Worm (Caenorhabditis elegans): ENCODE results near the gene srab-20.

srab-20 gene

DNA sequence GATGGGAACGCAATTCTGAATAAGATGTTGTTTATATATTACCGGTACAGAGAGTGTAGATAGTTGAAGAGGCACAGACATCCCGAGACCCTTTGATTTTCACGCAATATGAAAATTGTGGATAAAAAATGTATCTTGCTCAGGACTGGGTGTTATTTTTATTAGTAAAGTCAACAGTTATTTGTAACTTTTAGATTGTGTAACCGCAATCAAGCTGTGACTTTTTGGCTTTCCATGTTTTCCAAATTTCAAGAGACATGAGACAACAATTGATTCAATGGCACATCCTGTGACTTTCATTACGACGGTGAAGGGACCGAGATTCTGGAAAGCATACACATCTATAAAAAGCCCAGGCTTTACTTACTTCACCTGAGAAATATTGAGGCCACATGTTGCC lies 47.4 kb downstream of the srab-20 start:
- TF ChIP-seq snpc-4 (tag; optimal IDR thresholded peaks at IDR 0.05): no peak
- no peak for TF ChIP-seq pqm-1 (tag; optimal IDR thresholded peaks at IDR 0.05)
- TF ChIP-seq pha-4 (tag; optimal IDR thresholded peaks at IDR 0.05): no peak
- TF ChIP-seq lin-15B (tag; optimal IDR thresholded peaks at IDR 0.05): no peak
- TF ChIP-seq nhr-12 (tag; optimal IDR thresholded peaks at IDR 0.05): no peak
- TF ChIP-seq ceh-9 (tag; optimal IDR thresholded peaks at IDR 0.05): no peak
- no peak for TF ChIP-seq nhr-11 (tag; optimal IDR thresholded peaks at IDR 0.05)
- TF ChIP-seq ceh-16 (tag; optimal IDR thresholded peaks at IDR 0.05): no peak
- no peak for TF ChIP-seq nhr-25 (tag; optimal IDR thresholded peaks at IDR 0.05)
- no peak for TF ChIP-seq egl-27 (tag; optimal IDR thresholded peaks at IDR 0.05)
- TF ChIP-seq nhr-77 (tag; optimal IDR thresholded peaks at IDR 0.05): no peak
- TF ChIP-seq zag-1 (tag; optimal IDR thresholded peaks at IDR 0.05): no peak
- no peak for TF ChIP-seq nhr-76 (tag; optimal IDR thresholded peaks at IDR 0.05)
- TF ChIP-seq ztf-11 (tag; optimal IDR thresholded peaks at IDR 0.05): no peak
- TF ChIP-seq ceh-82 (tag; optimal IDR thresholded peaks at IDR 0.05): no peak
- TF ChIP-seq jun-1 (tag; optimal IDR thresholded peaks at IDR 0.05): no peak
- no peak for TF ChIP-seq mml-1 (tag; optimal IDR thresholded peaks at IDR 0.05)
- TF ChIP-seq mdl-1 (tag; optimal IDR thresholded peaks at IDR 0.05): no peak
- TF ChIP-seq elt-1 (tag; optimal IDR thresholded peaks at IDR 0.05): no peak
- TF ChIP-seq ztf-4 (tag; optimal IDR thresholded peaks at IDR 0.05): no peak

DNA sequence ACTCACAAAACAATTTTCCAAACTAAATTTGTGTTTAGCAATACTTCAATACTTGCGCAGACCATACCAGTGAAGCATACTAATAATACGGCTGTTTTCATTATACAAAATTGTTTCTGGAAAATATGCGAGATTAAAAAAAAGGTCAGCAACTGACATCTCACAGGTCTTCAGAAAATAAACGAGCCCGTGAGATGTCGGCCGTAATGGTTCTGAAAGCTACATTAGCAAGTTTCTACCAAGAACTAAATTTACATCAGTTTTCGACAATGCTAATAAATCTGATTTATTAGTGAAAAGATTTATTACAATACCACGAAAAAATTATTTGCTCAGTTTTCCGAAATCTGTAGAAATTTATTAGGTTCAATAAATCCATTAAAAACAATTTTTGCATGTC lies 48.7 kb downstream of the srab-20 start, which contains the start of gene srbc-31:
Gene srbc-31, minus strand, starts transcription at position 101 of the 400 bp plus-strand sequence.
- TF ChIP-seq tbx-2 (tag; optimal IDR thresholded peaks at IDR 0.05) (no peak), ceh-9 (tag; optimal IDR thresholded peaks at IDR 0.05) (no peak)

Measured in whole organism, L3 larva.